Worm (Caenorhabditis elegans): Measurements from ENCODE around the gene emb-4.

DNA sequence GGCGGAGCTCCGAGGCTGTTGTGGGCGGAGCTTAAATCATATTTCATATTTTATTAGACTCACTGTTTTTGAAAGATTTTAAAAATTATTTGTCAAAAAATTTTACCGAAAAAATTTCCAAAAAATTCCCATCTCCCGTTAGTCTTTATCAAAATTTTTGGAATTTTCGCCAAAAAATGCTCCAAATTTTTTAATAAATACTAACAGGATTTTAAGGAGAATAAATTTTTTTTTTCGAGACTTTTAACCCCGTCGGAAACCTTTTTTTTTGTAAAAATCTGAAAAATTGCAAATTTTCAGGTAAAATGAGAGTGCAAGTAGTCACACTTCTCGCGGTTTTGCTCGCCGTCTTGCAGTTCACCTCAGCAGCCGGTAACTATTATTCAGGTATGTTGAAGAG lies 8.7 kb upstream of the emb-4 start, which contains the start of gene mihp-2:
- no peak for TF ChIP-seq nhr-10 (tag; optimal IDR thresholded peaks at IDR 0.05)
- no peak for TF ChIP-seq nhr-76 (tag; optimal IDR thresholded peaks at IDR 0.05)
- no peak for TF ChIP-seq hlh-11 (tag; optimal IDR thresholded peaks at IDR 0.05)
- no peak for TF ChIP-seq unc-62 (GFP tag; optimal IDR thresholded peaks at IDR 0.05 in 1 of 2)
- no peak for TF ChIP-seq unc-62 (tag; optimal IDR thresholded peaks at IDR 0.05)
- no peak for TF ChIP-seq lir-3 (tag; optimal IDR thresholded peaks at IDR 0.05)
- TF ChIP-seq ama-1 (optimal IDR thresholded peaks at IDR 0.05) = no peak
- TF ChIP-seq mep-1 (tag; optimal IDR thresholded peaks at IDR 0.05) = no peak
- no peak for TF ChIP-seq snpc-4 (tag; optimal IDR thresholded peaks at IDR 0.05)
- TF ChIP-seq Y48G9A.11 (GFP tag; IDR thresholded peaks at IDR 0.05) = no peak
- no peak for TF ChIP-seq pqm-1 (tag; optimal IDR thresholded peaks at IDR 0.05)
- TF ChIP-seq hmg-1.1 (GFP tag; IDR thresholded peaks at IDR 0.05) = no peak
- TF ChIP-seq F49E8.2 (tag; optimal IDR thresholded peaks at IDR 0.05; ENCODE audit: borderline replicate concordance) = no peak
- TF ChIP-seq nhr-48 (tag; optimal IDR thresholded peaks at IDR 0.05) = no peak
